Worm (Caenorhabditis elegans) whole organism, midembryonic: ENCODE measurements around the gene col-107.
A peak's percentile ranks its signal among the peaks of the same experiment; 100 is the strongest.

Experiments used
- T22C8.4 ChIP-seq: fragments of 200-800 bp; sonication (Bioruptor generic); IDR thresholded peaks from 2 replicates; pipeline ENCODE4 v1.3.6; 2022; ENCODE audit warnings: missing genetic modification characterization, missing compliant biosample characterization
- cog-1 ChIP-seq: sonication (generic microtip); optimal IDR thresholded peaks from 2 replicates; lab custom pipeline; 2016; ENCODE audit warnings: missing genetic modification characterization, missing compliant biosample characterization
- flt-1 ChIP-seq: fragments of 200-800 bp; sonication (Bioruptor generic); IDR thresholded peaks from 2 replicates; pipeline ENCODE4 v1.3.6; 2022; ENCODE audit warnings: missing genetic modification characterization, missing compliant biosample characterization
- klf-2 ChIP-seq: fragments of 200-800 bp; sonication (Bioruptor generic); conservative IDR thresholded peaks from 2 replicates; pipeline ENCODE4 v1.3.6; 2022; ENCODE audit warnings: missing genetic modification reagents, missing genetic modification characterization, missing compliant biosample characterization
- med-1 ChIP-seq: sonication (generic microtip); optimal IDR thresholded peaks from 2 replicates; lab custom pipeline; 2017; ENCODE audit warnings: missing genetic modification characterization, mild to moderate bottlenecking, missing compliant biosample characterization, antibody characterized with exemption, missing genetic modification reagents; ENCODE audit not compliant: insufficient read depth
- ref-1 ChIP-seq: fragments of 200-800 bp; sonication (Bioruptor generic); conservative IDR thresholded peaks from 2 replicates; pipeline ENCODE4 v1.3.6; 2022; ENCODE audit warnings: missing genetic modification reagents, missing genetic modification characterization, missing compliant biosample characterization
- tab-1 ChIP-seq: fragments of 200-800 bp; sonication (Bioruptor generic); IDR thresholded peaks from 2 replicates; pipeline ENCODE4 v1.3.6; 2022; ENCODE audit warnings: missing genetic modification characterization, missing compliant biosample characterization
- ztf-23 ChIP-seq: fragments of 200-800 bp; sonication (Bioruptor generic); IDR thresholded peaks from 2 replicates; pipeline ENCODE4 v1.3.6; 2022; ENCODE audit warnings: missing genetic modification reagents, missing genetic modification characterization, missing compliant biosample characterization
- ztf-29 ChIP-seq: fragments of 200-800 bp; sonication (Bioruptor generic); IDR thresholded peaks from 2 replicates; pipeline ENCODE4 v1.3.6; 2022; ENCODE audit warnings: missing genetic modification reagents, missing genetic modification characterization, missing compliant biosample characterization

col-107 gene

ce11 chrIV:1548457-1548861 is at the start of gene col-107:
Gene col-107, plus strand, starts transcription at chrIV:1548721.
- TF ChIP-seq ztf-29 (GFP tag; lab: Robert Waterston, UW) (no peak), ref-1 (GFP tag; lab: Robert Waterston, UW) (no peak), tab-1 (no peak), med-1 (GFP tag; lab: Kevin White, UChicago) (no peak), flt-1 (GFP tag; lab: Robert Waterston, UW) (no peak), cog-1 (tag; lab: Kevin White, UChicago) (no peak), ztf-23 (GFP tag; lab: Robert Waterston, UW) (no peak), klf-2 (no peak), T22C8.4 (no peak)

ce11 chrIV:1510241-1510640 is 38.3 kb upstream of the col-107 start, which contains the start of gene txt-4:
Gene txt-4, plus strand, starts transcription at chrIV:1510564.
- TF ChIP-seq ztf-29 (GFP tag; lab: Robert Waterston, UW): no peak
- no peak for TF ChIP-seq ref-1 (GFP tag; lab: Robert Waterston, UW)
- TF ChIP-seq T22C8.4: no peak
- TF ChIP-seq tab-1: no peak
- no peak for TF ChIP-seq klf-2
- no peak for TF ChIP-seq med-1 (GFP tag; lab: Kevin White, UChicago)

ce11 chrIV:1512944-1513343 is 35.6 kb upstream of the col-107 start:
- TF ChIP-seq ref-1 (GFP tag; lab: Robert Waterston, UW) (no peak), T22C8.4 (no peak), klf-2 (no peak), ztf-23 (GFP tag; lab: Robert Waterston, UW) (no peak), cog-1 (tag; lab: Kevin White, UChicago) (no peak), ztf-29 (GFP tag; lab: Robert Waterston, UW) (no peak), flt-1 (GFP tag; lab: Robert Waterston, UW) (no peak), tab-1 (no peak)

- TF ChIP-seq tab-1 (peak; percentile 71; the same call in 1 of the 2 replicates), ref-1 (GFP tag; lab: Robert Waterston, UW) (peak; percentile 46; the same call in 1 of the 2 replicates), klf-2 (0 out of 2 replicates have a peak, but pooled peaks have one; percentile 31), ztf-29 (GFP tag; lab: Robert Waterston, UW) (0 out of 2 replicates have a peak, but pooled peaks have one; percentile 50), ztf-23 (GFP tag; lab: Robert Waterston, UW) (peak; percentile 59; the same call in 1 of the 2 replicates), flt-1 (GFP tag; lab: Robert Waterston, UW) (peak; percentile 55; the same call in 1 of the 2 replicates), T22C8.4 (no peak), cog-1 (tag; lab: Kevin White, UChicago) (no peak), med-1 (GFP tag; lab: Kevin White, UChicago) (no peak)
These were observed 34.1 kb upstream of the col-107 start for ce11 chrIV:1514415-1514814.

- TF ChIP-seq T22C8.4: no peak
- no peak for TF ChIP-seq tab-1
- no peak for TF ChIP-seq cog-1 (tag; lab: Kevin White, UChicago)
- TF ChIP-seq ref-1 (GFP tag; lab: Robert Waterston, UW): no peak
- TF ChIP-seq klf-2: no peak
- no peak for TF ChIP-seq flt-1 (GFP tag; lab: Robert Waterston, UW)
- TF ChIP-seq ztf-23 (GFP tag; lab: Robert Waterston, UW): no peak
- TF ChIP-seq med-1 (GFP tag; lab: Kevin White, UChicago): no peak
These were observed 32.6 kb upstream of the col-107 start for ce11 chrIV:1515891-1516290.

ce11 chrIV:1516527-1516926 is 32.0 kb upstream of the col-107 start, which contains the start of gene clec-172:
Gene clec-172, minus strand, starts transcription at chrIV:1516627.
- no peak for TF ChIP-seq tab-1
- no peak for TF ChIP-seq med-1 (GFP tag; lab: Kevin White, UChicago)
- no peak for TF ChIP-seq ztf-23 (GFP tag; lab: Robert Waterston, UW)
- no peak for TF ChIP-seq klf-2
- no peak for TF ChIP-seq ref-1 (GFP tag; lab: Robert Waterston, UW)
- TF ChIP-seq ztf-29 (GFP tag; lab: Robert Waterston, UW): no peak
- no peak for TF ChIP-seq T22C8.4
- TF ChIP-seq cog-1 (tag; lab: Kevin White, UChicago): no peak
- TF ChIP-seq flt-1 (GFP tag; lab: Robert Waterston, UW): no peak

ce11 chrIV:1521224-1521623 is 27.3 kb upstream of the col-107 start, which contains the start of gene K03H6.4:
Gene K03H6.4, minus strand, starts transcription at chrIV:1521324.
- no peak for TF ChIP-seq tab-1

- no peak for TF ChIP-seq flt-1 (GFP tag; lab: Robert Waterston, UW)
- TF ChIP-seq med-1 (GFP tag; lab: Kevin White, UChicago): no peak
- TF ChIP-seq ztf-29 (GFP tag; lab: Robert Waterston, UW): no peak
- no peak for TF ChIP-seq T22C8.4
- TF ChIP-seq tab-1: no peak
- no peak for TF ChIP-seq cog-1 (tag; lab: Kevin White, UChicago)
- TF ChIP-seq klf-2: no peak
- no peak for TF ChIP-seq ref-1 (GFP tag; lab: Robert Waterston, UW)
These were observed 26.2 kb upstream of the col-107 start for ce11 chrIV:1522358-1522757.

- TF ChIP-seq cog-1 (tag; lab: Kevin White, UChicago) (no peak), T22C8.4 (no peak), flt-1 (GFP tag; lab: Robert Waterston, UW) (no peak), tab-1 (no peak), ztf-23 (GFP tag; lab: Robert Waterston, UW) (no peak), ztf-29 (GFP tag; lab: Robert Waterston, UW) (no peak), med-1 (GFP tag; lab: Kevin White, UChicago) (no peak), klf-2 (no peak), ref-1 (GFP tag; lab: Robert Waterston, UW) (no peak)
These were observed 25.1 kb upstream of the col-107 start, which contains the start of gene K03H6.1 for ce11 chrIV:1523418-1523817. Gene K03H6.1, plus strand, starts transcription at chrIV:1523718.

ce11 chrIV:1536316-1536715 is 12.2 kb upstream of the col-107 start, which contains the start of gene K03H6.5:
Gene K03H6.5, minus strand, starts transcription at chrIV:1536416.
- TF ChIP-seq med-1 (GFP tag; lab: Kevin White, UChicago) (no peak), klf-2 (no peak), cog-1 (tag; lab: Kevin White, UChicago) (no peak), tab-1 (no peak), T22C8.4 (no peak), ref-1 (GFP tag; lab: Robert Waterston, UW) (no peak), ztf-29 (GFP tag; lab: Robert Waterston, UW) (no peak), flt-1 (GFP tag; lab: Robert Waterston, UW) (no peak), ztf-23 (GFP tag; lab: Robert Waterston, UW) (no peak)
